Worm (Caenorhabditis elegans): Measurements from ENCODE around the gene Y32G9B.1.

- TF ChIP-seq unc-62 (GFP tag; optimal IDR thresholded peaks at IDR 0.05) = no peak
- no peak for TF ChIP-seq blmp-1 (tag; optimal IDR thresholded peaks at IDR 0.05)
- TF ChIP-seq nhr-28 (tag; optimal IDR thresholded peaks at IDR 0.05) = no peak
- no peak for TF ChIP-seq lin-13 (tag; optimal IDR thresholded peaks at IDR 0.05)
- no peak for TF ChIP-seq snpc-4 (tag; optimal IDR thresholded peaks at IDR 0.05)
- no peak for TF ChIP-seq flh-1 (GFP tag; optimal IDR thresholded peaks at IDR 0.05)
- no peak for TF ChIP-seq unc-120 (tag; optimal IDR thresholded peaks at IDR 0.05; ENCODE audit: poor library complexity, severe bottlenecking)
- TF ChIP-seq pha-4 (tag; optimal IDR thresholded peaks at IDR 0.05) = no peak
- TF ChIP-seq elt-1 (tag; optimal IDR thresholded peaks at IDR 0.05; ENCODE audit: borderline replicate concordance, insufficient read depth) = no peak
- no peak for TF ChIP-seq zip-8 (tag; optimal IDR thresholded peaks at IDR 0.05)
- no peak for TF ChIP-seq sptf-1 (tag; optimal IDR thresholded peaks at IDR 0.05)
- no peak for TF ChIP-seq cnd-1 (tag; optimal IDR thresholded peaks at IDR 0.05)
- TF ChIP-seq ztf-11 (tag; optimal IDR thresholded peaks at IDR 0.05) = no peak
These were observed 54.8 kb downstream of the Y32G9B.1 start, which contains the start of gene F36H9.7 for ce11 chrV:1774874-1775589.

Data from whole organism, mixed stage, embryonic.